Worm (Caenorhabditis elegans): Measurements from ENCODE around the gene K10B2.4.

The K10B2.4 gene

DNA sequence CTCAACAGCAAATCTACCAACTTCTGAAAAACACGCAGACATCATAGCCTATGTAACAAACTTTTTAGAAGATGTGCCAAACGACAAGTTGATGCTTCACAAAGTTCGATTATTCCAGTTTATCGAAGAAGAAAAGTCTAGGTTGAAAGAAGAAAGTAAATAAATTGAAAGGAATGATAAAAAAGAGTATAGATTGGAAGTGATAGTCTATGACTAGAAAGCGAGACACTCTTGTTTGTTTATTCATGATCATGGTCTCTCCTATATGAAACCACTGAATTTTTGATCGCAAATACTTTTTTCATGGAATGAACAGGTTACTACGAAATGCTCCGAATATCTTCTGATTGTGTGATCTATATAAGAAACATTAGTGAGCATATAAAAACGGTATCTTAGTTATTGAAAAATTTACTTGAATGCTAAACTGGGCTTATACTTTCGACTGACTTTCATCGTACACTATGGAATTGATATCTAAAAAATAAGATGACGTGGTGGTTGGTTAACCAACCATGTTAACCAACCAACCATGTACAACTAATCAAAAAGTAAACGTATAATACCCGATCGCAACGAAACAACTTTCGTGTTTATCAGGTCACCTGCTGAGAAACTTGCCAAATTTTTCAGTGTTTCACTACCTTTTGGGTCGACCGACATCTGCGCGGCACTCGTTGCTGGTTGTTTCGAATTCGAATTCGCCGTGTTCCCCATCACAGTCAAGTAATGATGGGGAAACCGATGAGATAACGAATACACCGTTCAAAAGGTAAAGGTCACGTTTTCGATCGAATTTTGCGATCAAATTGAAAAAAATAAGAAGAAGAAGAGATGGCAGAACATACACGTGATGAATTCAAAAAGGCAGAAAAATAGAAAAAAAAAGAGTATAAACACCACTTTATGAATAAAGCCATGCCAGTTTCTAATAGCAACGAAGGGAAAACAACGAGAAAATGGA, 15.3 kb downstream of the K10B2.4 start, which contains the start of gene C32D5.8:
Gene C32D5.8, minus strand, starts transcription at position 770 of the 964 bp plus-strand sequence.
- no peak for TF ChIP-seq F57C9.4 (tag; optimal IDR thresholded peaks at IDR 0.05)
- no peak for TF ChIP-seq nhr-90 (tag; optimal IDR thresholded peaks at IDR 0.05)
- no peak for TF ChIP-seq atf-7 (tag; optimal IDR thresholded peaks at IDR 0.05)
- TF ChIP-seq ceh-27 (GFP tag; optimal IDR thresholded peaks at IDR 0.05) = no peak
- no peak for TF ChIP-seq F23B12.7 (tag; optimal IDR thresholded peaks at IDR 0.05; ENCODE audit: insufficient read depth)
- TF ChIP-seq zfh-2 (GFP tag; conservative IDR thresholded peaks at IDR 0.05) = no peak
- no peak for TF ChIP-seq attf-6 (GFP tag; IDR thresholded peaks at IDR 0.05)
- no peak for TF ChIP-seq nfya-2 (GFP tag; IDR thresholded peaks at IDR 0.05)
- TF ChIP-seq T07F8.4 (tag; optimal IDR thresholded peaks at IDR 0.05) = no peak
- TF ChIP-seq lin-40 (tag; optimal IDR thresholded peaks at IDR 0.05) = no peak
- TF ChIP-seq snpc-1.3 (tag; optimal IDR thresholded peaks at IDR 0.05; ENCODE audit: insufficient read depth) = no peak
- TF ChIP-seq ztf-28 (GFP tag; IDR thresholded peaks at IDR 0.05) = no peak
- TF ChIP-seq bed-1 (GFP tag; IDR thresholded peaks at IDR 0.05) = no peak
- TF ChIP-seq unc-130 (GFP tag; optimal IDR thresholded peaks at IDR 0.05) = no peak
- TF ChIP-seq Y53G8AR.9 (GFP tag; conservative IDR thresholded peaks at IDR 0.05) = no peak
- TF ChIP-seq ztf-18 (tag; optimal IDR thresholded peaks at IDR 0.05) = no peak
- no peak for TF ChIP-seq rcor-1 (GFP tag; IDR thresholded peaks at IDR 0.05)
- no peak for TF ChIP-seq attf-5 (GFP tag; optimal IDR thresholded peaks at IDR 0.05)

- no peak for TF ChIP-seq ZK185.1 (tag; optimal IDR thresholded peaks at IDR 0.05; ENCODE audit: poor library complexity, severe bottlenecking)
- TF ChIP-seq ets-4 (GFP tag; optimal IDR thresholded peaks at IDR 0.05) = no peak
- no peak for TF ChIP-seq tlf-1 (GFP tag; optimal IDR thresholded peaks at IDR 0.05)
- TF ChIP-seq ceh-100 (GFP tag; IDR thresholded peaks at IDR 0.05) = no peak
- TF ChIP-seq hlh-12 (tag; optimal IDR thresholded peaks at IDR 0.05) = no peak
- TF ChIP-seq unc-62 (GFP tag; optimal IDR thresholded peaks at IDR 0.05) = no peak
- no peak for TF ChIP-seq D2030.7 (GFP tag; IDR thresholded peaks at IDR 0.05)
- TF ChIP-seq lag-1 (GFP tag; IDR thresholded peaks at IDR 0.05) = no peak
- TF ChIP-seq efl-1 (GFP tag; optimal IDR thresholded peaks at IDR 0.05) = no peak
- no peak for TF ChIP-seq K11D2.4 (GFP tag; IDR thresholded peaks at IDR 0.05)
- TF ChIP-seq B0035.1 (tag; optimal IDR thresholded peaks at IDR 0.05) = no peak
- TF ChIP-seq Y53F4B.3 (GFP tag; IDR thresholded peaks at IDR 0.05) = no peak
- TF ChIP-seq tbx-9 (tag; optimal IDR thresholded peaks at IDR 0.05; ENCODE audit: borderline replicate concordance) = no peak
Measured at ce11 chrII:6344513-6344912, 16.2 kb downstream of the K10B2.4 start.

DNA sequence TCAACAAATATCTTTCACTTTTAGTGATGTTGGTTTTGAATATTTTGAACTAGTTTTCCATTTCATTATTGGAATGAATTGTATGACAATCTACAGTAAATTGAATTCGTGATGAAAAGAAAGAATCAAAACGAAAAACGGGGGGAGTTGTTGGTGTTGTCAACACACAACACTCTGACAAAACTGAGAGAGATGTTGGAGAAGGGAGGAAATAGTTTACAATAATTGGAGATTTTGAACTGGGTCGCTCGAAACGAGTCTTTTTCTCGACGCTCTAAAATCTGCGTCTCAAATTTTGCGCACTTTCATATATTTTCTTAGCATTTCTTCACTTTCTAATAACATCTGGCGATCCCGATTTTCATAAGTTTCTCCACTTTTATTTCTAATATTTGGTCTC, 16.9 kb downstream of the K10B2.4 start, which contains the start of gene txt-18:
Gene txt-18, plus strand, starts transcription at position 180 of the 400 bp plus-strand sequence.
- TF ChIP-seq ccch-3 (GFP tag; optimal IDR thresholded peaks at IDR 0.05) (no peak), rcor-1 (GFP tag; IDR thresholded peaks at IDR 0.05) (no peak), dpff-1 (tag; optimal IDR thresholded peaks at IDR 0.05) (no peak), Y67H2A.10 (GFP tag; conservative IDR thresholded peaks at IDR 0.05) (no peak), ztf-26 (tag; optimal IDR thresholded peaks at IDR 0.05) (no peak), ZK185.1 (tag; optimal IDR thresholded peaks at IDR 0.05; ENCODE audit: poor library complexity, severe bottlenecking) (no peak), madf-3 (GFP tag; IDR thresholded peaks at IDR 0.05) (no peak), let-526 (GFP tag; IDR thresholded peaks at IDR 0.05) (no peak), hmg-1.2 (GFP tag; IDR thresholded peaks at IDR 0.05) (peak; percentile 15; the same call in 1 of the 2 replicates), hmg-20 (GFP tag; IDR thresholded peaks at IDR 0.05) (no peak), xnd-1 (tag; optimal IDR thresholded peaks at IDR 0.05) (no peak), ztf-25 (GFP tag; IDR thresholded peaks at IDR 0.05) (no peak), akir-1 (GFP tag; optimal IDR thresholded peaks at IDR 0.05) (no peak), dox-1 (GFP tag; IDR thresholded peaks at IDR 0.05) (0 out of 2 replicates have a peak, but pooled peaks have one; percentile 6), cebp-1 (GFP tag; IDR thresholded peaks at IDR 0.05) (no peak), cebp-1 (tag; optimal IDR thresholded peaks at IDR 0.05) (peak; percentile 5)
